Fruit fly (Drosophila melanogaster): ENCODE results near the gene CG9592.

Gene CG9592

DNA sequence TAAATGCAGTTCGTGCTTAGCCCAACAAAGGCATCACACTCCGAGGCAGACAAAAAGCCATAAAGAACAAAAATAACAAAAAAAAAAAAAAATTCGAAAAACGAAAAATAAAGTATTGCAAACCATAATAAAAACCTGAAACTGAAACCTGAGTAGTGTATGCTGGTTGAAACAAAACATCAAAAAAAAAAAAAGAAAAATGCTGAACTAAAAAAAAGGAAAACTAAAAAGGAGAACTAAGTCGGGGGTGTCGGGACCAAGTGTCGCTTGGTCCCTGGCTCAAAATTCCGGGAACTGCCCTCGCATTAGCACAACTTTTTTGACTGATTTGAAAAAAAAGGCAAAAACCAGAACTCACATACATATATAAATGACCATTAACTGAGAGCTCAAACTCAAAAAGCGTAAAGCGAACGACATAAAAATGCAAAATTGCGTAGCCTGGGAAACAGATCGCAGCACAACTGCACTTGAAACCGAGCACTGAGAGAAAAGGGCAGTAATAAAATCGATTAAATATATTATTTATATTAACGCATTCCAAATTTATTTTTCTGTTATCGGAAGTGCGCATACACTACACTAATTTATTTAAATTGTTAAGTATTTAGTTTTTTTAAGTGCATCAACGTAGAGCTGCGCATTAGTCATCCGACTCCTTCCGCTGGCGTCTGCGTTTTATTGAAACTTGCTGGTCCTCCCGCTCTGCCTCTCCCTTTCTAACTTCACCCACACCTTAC is 30.8 kb upstream of the CG9592 start (continued):
- TF ChIP-seq dati (GFP tag; IDR thresholded peaks at IDR 0.05) (no peak), CG10979 (tag; optimal IDR thresholded peaks at IDR 0.05) (no peak), bsh (GFP tag; optimal IDR thresholded peaks at IDR 0.05) (peak in 1 of 2 experiments; percentile 6), nerfin-2 (GFP tag; IDR thresholded peaks at IDR 0.05; ENCODE audit: partially characterized antibody) (no peak), tap (tag; optimal IDR thresholded peaks at IDR 0.05) (no peak), CG7372 (GFP tag; IDR thresholded peaks at IDR 0.05) (no peak), corto (GFP tag; optimal IDR thresholded peaks at IDR 0.05) (peak; percentile 56), ab (GFP tag; optimal IDR thresholded peaks at IDR 0.05) (no peak), dmrt11E (tag; optimal IDR thresholded peaks at IDR 0.05) (peak; percentile 25), Dp (GFP tag; optimal IDR thresholded peaks at IDR 0.05) (no peak), CG13424 (tag; optimal IDR thresholded peaks at IDR 0.05) (no peak), Sry-β (GFP tag; optimal IDR thresholded peaks at IDR 0.05) (no peak), ara (GFP tag; IDR thresholded peaks at IDR 0.05) (no peak), p53 (GFP tag; optimal IDR thresholded peaks at IDR 0.05) (no peak), tin (GFP tag; optimal IDR thresholded peaks at IDR 0.05) (peak; percentile 6), Myb (GFP tag; optimal IDR thresholded peaks at IDR 0.05) (no peak), CG8089 (GFP tag; optimal IDR thresholded peaks at IDR 0.05) (no peak), gem (tag; optimal IDR thresholded peaks at IDR 0.05) (peak; percentile 32), CG1603 (tag; optimal IDR thresholded peaks at IDR 0.05) (peak; percentile 6), chinmo (GFP tag; IDR thresholded peaks at IDR 0.05; ENCODE audit: partially characterized antibody) (no peak), Xrp1 (GFP tag; IDR thresholded peaks at IDR 0.05) (peak; percentile 34; the same call in 1 of the 2 replicates), ranshi (GFP tag; IDR thresholded peaks at IDR 0.05) (no peak), CG13624 (GFP tag; optimal IDR thresholded peaks at IDR 0.05) (no peak), CG4424 (GFP tag; optimal IDR thresholded peaks at IDR 0.05) (no peak), Ets65A (GFP tag) (peak; percentile 19), CG13775 (GFP tag; optimal IDR thresholded peaks at IDR 0.05) (peak; percentile 6), az2 (GFP tag; optimal IDR thresholded peaks at IDR 0.05) (peak; percentile 6), Med (GFP tag) (no peak), NK7.1 (GFP tag; optimal IDR thresholded peaks at IDR 0.05) (no peak), hb (GFP tag; IDR thresholded peaks at IDR 0.05; ENCODE audit: partially characterized antibody) (no peak), maf-S (GFP tag; optimal IDR thresholded peaks at IDR 0.05) (no peak), ken (GFP tag; IDR thresholded peaks at IDR 0.05) (no peak), CG10209 (GFP tag; optimal IDR thresholded peaks at IDR 0.05) (no peak), Nf-YA (GFP tag; IDR thresholded peaks at IDR 0.05) (no peak), sisA (GFP tag; IDR thresholded peaks at IDR 0.05) (no peak), lbe (GFP tag; optimal IDR thresholded peaks at IDR 0.05) (peak; percentile 64), CG11456 (GFP tag; IDR thresholded peaks at IDR 0.05) (no peak)

DNA sequence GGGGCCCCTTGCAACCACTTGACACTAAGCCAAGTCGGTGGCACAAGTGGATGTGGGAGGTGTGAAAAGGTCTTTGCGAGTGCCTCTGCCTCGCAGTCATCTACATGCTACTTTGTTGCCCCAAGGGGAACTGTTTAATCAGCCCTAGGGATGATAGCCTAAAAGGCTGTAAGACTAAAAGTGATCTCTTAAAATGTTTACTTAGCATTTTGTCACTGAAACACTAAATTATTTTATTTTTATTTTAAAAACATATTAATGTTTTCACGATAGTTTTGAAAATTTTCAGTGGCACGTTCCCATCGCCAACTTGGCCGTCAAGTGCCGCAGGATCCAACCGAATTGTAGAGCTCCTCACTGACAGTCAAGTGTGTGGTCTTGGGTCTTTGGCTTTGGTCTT is 20.1 kb upstream of the CG9592 start:
- TF ChIP-seq dysf (GFP tag; IDR thresholded peaks at IDR 0.05): peak; percentile 4; the same call in 1 of the 3 replicates
- TF ChIP-seq ssp (GFP tag; IDR thresholded peaks at IDR 0.05): no peak

DNA sequence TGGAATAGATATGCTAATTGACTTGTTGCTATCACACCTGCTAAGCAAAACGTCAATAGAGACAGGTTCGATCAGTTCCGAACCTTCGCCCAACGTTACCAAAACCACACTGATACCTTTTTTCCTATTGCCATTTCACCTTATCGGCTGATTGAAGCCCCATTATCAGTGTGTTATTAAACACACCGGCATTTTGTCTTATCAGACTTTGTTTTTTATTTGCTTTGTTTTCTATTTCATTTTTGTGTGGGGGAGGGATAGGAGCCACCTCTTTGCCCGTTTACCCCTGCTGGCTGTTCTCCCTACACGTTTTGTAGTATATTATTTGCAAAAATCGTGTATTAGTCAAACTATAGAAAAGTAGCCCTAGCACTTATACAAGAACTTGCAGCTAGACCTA is 7.6 kb upstream of the CG9592 start:
- TF ChIP-seq gcm (GFP tag; optimal IDR thresholded peaks at IDR 0.05) (no peak), Dek (tag; optimal IDR thresholded peaks at IDR 0.05) (no peak), crol (GFP tag; IDR thresholded peaks at IDR 0.05) (peak; percentile 77), z (GFP tag; IDR thresholded peaks at IDR 0.05) (no peak), CG12769 (tag; optimal IDR thresholded peaks at IDR 0.05) (no peak), CG2678 (tag; optimal IDR thresholded peaks at IDR 0.05) (no peak), CG11247 (GFP tag; IDR thresholded peaks at IDR 0.05) (no peak), kah (GFP tag; optimal IDR thresholded peaks at IDR 0.05) (no peak), GATAe (GFP tag; conservative IDR thresholded peaks at IDR 0.05) (peak; percentile 92), gce (GFP tag; IDR thresholded peaks at IDR 0.05) (no peak), Side (GFP tag; optimal IDR thresholded peaks at IDR 0.05) (no peak), CG17802 (tag; optimal IDR thresholded peaks at IDR 0.05) (no peak)

Measured in whole organism, embryonic.